Fruit fly (Drosophila melanogaster) whole organism, adult: Measurements from ENCODE around the gene CG4287.

Experiments
- CG12768 ChIP-seq: fragments of 200-800 bp; sonication (Bioruptor generic); optimal IDR thresholded peaks from 2 replicates; lab custom pipeline; 2017; ENCODE audit warnings: missing biosample characterization, missing genetic modification characterization, mild to moderate bottlenecking, moderate library complexity, missing genetic modification reagents
- CG5204 ChIP-seq: fragments of 200-800 bp; sonication (Bioruptor generic); optimal IDR thresholded peaks from 2 replicates; lab custom pipeline; 2016; ENCODE audit warnings: missing biosample characterization, missing genetic modification characterization
- CG7101 ChIP-seq: fragments of 200-800 bp; sonication (Bioruptor generic); optimal IDR thresholded peaks from 2 replicates; lab custom pipeline; 2018; ENCODE audit warnings: missing biosample characterization, mild to moderate bottlenecking, missing genetic modification characterization, moderate library complexity
- Clk ChIP-seq: fragments of 200-800 bp; sonication (Bioruptor generic); optimal IDR thresholded peaks from 2 replicates; lab custom pipeline; 2017; ENCODE audit warnings: missing biosample characterization, missing genetic modification characterization
- Hr96 ChIP-seq: fragments of 200-800 bp; sonication (Bioruptor generic); optimal IDR thresholded peaks from 2 replicates; lab custom pipeline; 2016; ENCODE audit warnings: missing biosample characterization, missing genetic modification characterization
- Mnt ChIP-seq: fragments of 200-800 bp; sonication (Bioruptor generic); optimal IDR thresholded peaks from 2 replicates; lab custom pipeline; 2016; ENCODE audit warnings: missing biosample characterization, mild to moderate bottlenecking, missing genetic modification characterization
- pad ChIP-seq: fragments of 200-800 bp; sonication (Bioruptor generic); optimal IDR thresholded peaks from 3 replicates; lab custom pipeline; 2017; ENCODE audit warnings: missing biosample characterization, missing genetic modification characterization, mild to moderate bottlenecking, moderate library complexity, missing genetic modification reagents
- tj ChIP-seq: fragments of 200-800 bp; sonication (Bioruptor generic); optimal IDR thresholded peaks from 3 replicates; lab custom pipeline; 2017; ENCODE audit warnings: missing biosample characterization, mild to moderate bottlenecking, missing genetic modification characterization, moderate library complexity
- toe ChIP-seq: fragments of 200-800 bp; sonication (Bioruptor generic); optimal IDR thresholded peaks from 2 replicates; lab custom pipeline; 2016; ENCODE audit warnings: missing biosample characterization, missing genetic modification characterization

DNA sequence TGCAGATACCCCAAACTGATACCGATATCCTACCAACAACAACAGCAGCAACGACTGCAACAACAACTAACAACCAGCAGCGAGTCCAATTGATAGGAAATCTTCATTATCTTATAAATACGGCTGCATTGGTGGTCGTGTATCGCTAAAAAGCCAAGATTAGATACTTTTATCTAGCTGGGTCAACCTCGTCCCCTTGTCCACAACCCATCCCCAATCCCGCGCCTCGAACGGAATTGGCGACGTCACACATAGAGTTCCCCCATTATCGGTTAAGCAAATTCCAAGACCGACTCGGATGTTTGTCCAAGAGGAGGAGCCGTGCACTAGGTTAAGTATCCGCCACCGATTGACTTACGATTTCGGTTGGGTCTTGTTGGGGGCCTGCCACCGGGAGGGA lies 44.6 kb upstream of the CG4287 start:
- TF ChIP-seq CG5204 (GFP tag; lab: Kevin White, UChicago), result no peak
- no peak for TF ChIP-seq pad (GFP tag; lab: Kevin White, UChicago)
- no peak for TF ChIP-seq CG7101 (tag; lab: Kevin White, UChicago)
- TF ChIP-seq Clk, result no peak
- TF ChIP-seq Hr96 (GFP tag; lab: Kevin White, UChicago), result peak; percentile 21
- TF ChIP-seq toe (GFP tag; lab: Kevin White, UChicago), result no peak
- TF ChIP-seq CG12768 (GFP tag; lab: Kevin White, UChicago), result no peak
- no peak for TF ChIP-seq tj (GFP tag; lab: Kevin White, UChicago)
- no peak for TF ChIP-seq Mnt (GFP tag; lab: Kevin White, UChicago)
